Fruit fly (Drosophila melanogaster): ENCODE results near the gene sgg.

Gene sgg

DNA sequence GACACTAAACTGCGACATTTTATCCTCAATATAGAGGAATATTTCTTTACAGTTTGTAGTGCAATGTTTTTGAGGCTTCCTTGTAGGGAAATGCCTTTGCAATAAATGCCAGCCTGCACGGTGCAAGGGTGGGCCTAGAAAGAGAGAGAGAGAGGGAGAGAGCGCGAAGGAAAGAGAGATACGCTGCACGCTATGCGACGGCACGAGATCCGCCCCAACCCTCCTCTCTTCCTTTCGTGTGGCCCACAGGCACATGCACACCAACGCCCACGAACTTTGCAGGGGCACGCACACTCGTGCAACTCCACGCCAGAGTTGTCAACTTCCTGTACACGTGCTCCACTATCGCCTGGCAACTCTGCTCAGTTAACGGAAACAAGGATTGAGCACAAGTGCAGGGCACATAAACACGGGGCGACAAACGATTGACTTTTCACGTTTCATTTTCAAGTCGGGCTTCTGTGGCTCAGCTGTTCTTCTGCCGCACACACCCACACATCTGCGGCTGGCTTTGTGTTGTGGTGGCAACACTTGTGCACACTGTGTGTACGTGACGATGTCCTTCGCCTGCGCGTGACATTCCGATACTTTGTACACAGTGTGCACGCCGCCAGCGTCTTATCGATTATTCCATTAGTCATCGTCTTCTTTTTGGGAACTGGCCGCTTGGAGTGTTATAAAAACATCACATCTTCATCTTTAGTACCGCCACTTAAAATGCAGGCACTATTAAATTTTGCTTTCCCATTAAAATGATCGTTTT, 2.4 kb downstream of the sgg start (continued):
- TF ChIP-seq Fer1 (GFP tag; optimal IDR thresholded peaks at IDR 0.05) (peak; percentile 7), CG18599 (GFP tag; optimal IDR thresholded peaks at IDR 0.05) (peak; percentile 18)

DNA sequence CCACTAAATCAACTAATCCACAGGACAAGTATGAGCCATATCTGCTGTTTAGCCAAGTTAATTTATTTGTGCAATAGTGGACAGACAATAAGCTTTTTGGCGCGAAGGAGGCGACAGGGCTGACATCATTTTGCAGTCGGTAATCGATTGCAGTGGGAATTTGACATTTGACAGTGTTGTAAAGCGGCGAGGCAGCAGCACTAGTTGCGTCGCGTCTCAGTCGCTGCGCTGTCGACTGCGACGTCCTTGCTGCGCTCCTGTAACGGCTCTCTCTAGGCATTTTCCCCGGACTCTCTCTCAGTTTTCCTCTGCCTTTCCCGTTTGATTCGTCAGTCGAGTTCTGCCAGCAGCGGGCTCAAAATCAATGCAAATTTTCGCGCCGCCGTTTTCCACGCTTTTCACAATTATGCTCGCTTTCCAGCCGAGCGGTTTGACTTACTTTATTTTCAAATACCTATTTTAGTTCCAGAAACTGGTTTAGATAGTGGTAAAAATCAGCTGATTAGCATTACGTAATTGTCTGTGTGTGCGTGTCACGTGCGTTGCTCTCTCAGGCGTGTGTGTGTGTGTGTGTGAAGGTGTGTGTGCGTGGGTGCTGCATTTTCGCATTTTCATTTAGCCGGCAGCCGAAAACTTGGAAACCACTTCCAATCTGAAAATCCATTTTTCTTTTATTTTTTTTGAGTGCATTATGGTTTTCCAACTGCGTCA, 3.2 kb downstream of the sgg start:
- TF ChIP-seq Adf1 (GFP tag; IDR thresholded peaks at IDR 0.05) (peak; percentile 90), stwl (tag; optimal IDR thresholded peaks at IDR 0.05) (peak; percentile 7), sens (GFP tag) (peak; percentile 42), Pdp1 (GFP tag; optimal IDR thresholded peaks at IDR 0.05) (peak in 1 of 2 experiments; percentile 77), Six4 (GFP tag; optimal IDR thresholded peaks at IDR 0.05) (no peak), Rfx (GFP tag; IDR thresholded peaks at IDR 0.05) (0 out of 2 replicates have a peak, but pooled peaks have one; percentile 6), cwo (GFP tag; optimal IDR thresholded peaks at IDR 0.05) (peak; percentile 2), Trl (optimal IDR thresholded peaks at IDR 0.05) (peak; percentile 19 to 45), Trl (GFP tag; optimal IDR thresholded peaks at IDR 0.05) (no peak), btn (GFP tag; optimal IDR thresholded peaks at IDR 0.05) (no peak), Med (GFP tag) (peak; percentile 6), scrt (GFP tag; optimal IDR thresholded peaks at IDR 0.05) (peak; percentile 79), Dref (GFP tag; IDR thresholded peaks at IDR 0.05) (peak; percentile 41; the same call in 1 of the 2 replicates), salm (tag; optimal IDR thresholded peaks at IDR 0.05) (no peak), CG10267 (tag; optimal IDR thresholded peaks at IDR 0.05) (peak; percentile 23), CG2116 (GFP tag; optimal IDR thresholded peaks at IDR 0.05) (peak; percentile 65), CG1529 (GFP tag; optimal IDR thresholded peaks at IDR 0.05) (no peak), cg (GFP tag; optimal IDR thresholded peaks at IDR 0.05) (peak; percentile 53)

DNA sequence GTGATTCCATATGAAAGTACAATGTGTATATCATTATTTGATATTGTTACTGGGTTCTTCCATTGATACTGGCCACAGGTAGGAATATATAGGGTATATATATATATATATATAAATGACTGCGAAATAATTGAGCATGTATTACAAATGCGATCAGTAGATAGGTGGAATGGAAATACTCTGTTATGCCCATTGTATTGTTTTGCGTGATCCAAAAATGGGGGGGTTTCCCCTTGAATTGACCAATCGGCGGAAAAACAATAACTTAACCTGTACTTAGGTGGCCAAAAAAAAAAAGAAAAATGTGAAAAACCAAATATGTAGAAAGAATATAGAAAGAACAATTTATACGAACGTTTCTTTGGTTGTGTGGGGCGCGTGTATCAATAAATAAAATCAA, 4.2 kb downstream of the sgg start:
- no peak for TF ChIP-seq Adf1 (GFP tag; IDR thresholded peaks at IDR 0.05)
- no peak for TF ChIP-seq dan (GFP tag; IDR thresholded peaks at IDR 0.05)
- no peak for TF ChIP-seq gcm2 (GFP tag; optimal IDR thresholded peaks at IDR 0.05)
- TF ChIP-seq CG34422 (GFP tag; IDR thresholded peaks at IDR 0.05): no peak
- TF ChIP-seq CG15479 (GFP tag; optimal IDR thresholded peaks at IDR 0.05): no peak
- TF ChIP-seq CG7963 (GFP tag; IDR thresholded peaks at IDR 0.05; ENCODE audit: partially characterized antibody): no peak
- TF ChIP-seq Six4 (GFP tag; optimal IDR thresholded peaks at IDR 0.05): no peak
- no peak for TF ChIP-seq CG9876 (GFP tag; optimal IDR thresholded peaks at IDR 0.05)
- TF ChIP-seq da (GFP tag; optimal IDR thresholded peaks at IDR 0.05): no peak
- no peak for TF ChIP-seq E2f2 (GFP tag; IDR thresholded peaks at IDR 0.05)

DNA sequence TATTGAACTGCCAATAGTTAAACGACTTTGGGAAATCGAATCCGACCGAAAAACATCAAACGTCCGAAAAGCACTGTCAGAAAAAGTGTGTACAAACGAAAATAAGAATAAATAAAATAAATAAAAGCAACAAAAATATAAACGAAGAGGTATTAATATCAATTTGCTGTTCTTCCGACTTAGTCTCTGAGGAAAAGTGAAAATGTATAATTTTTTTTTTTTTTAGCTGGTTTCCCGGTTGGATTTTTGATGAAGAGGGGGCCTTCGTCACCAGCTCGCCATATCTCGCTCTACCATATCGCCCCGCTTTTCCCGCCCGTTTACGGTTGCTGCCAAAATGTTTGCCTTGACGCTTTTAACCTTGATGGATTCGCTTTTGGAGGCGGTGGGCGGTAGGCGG, 4.9 kb downstream of the sgg start:
- TF ChIP-seq CG18764 (GFP tag; optimal IDR thresholded peaks at IDR 0.05): no peak
- TF ChIP-seq CG9932 (GFP tag; IDR thresholded peaks at IDR 0.05): peak; percentile 51
- no peak for TF ChIP-seq Dad (GFP tag; optimal IDR thresholded peaks at IDR 0.05)
- no peak for TF ChIP-seq Deaf1 (tag; optimal IDR thresholded peaks at IDR 0.05)
- TF ChIP-seq Sox100B (GFP tag; optimal IDR thresholded peaks at IDR 0.05): no peak
- TF ChIP-seq Hr39 (optimal IDR thresholded peaks at IDR 0.05): no peak
- no peak for TF ChIP-seq vnd (GFP tag; IDR thresholded peaks at IDR 0.05; ENCODE audit: partially characterized antibody)
- TF ChIP-seq lov (optimal IDR thresholded peaks at IDR 0.05): no peak
- TF ChIP-seq lov (GFP tag; IDR thresholded peaks at IDR 0.05): no peak
- no peak for TF ChIP-seq CG3065 (GFP tag; optimal IDR thresholded peaks at IDR 0.05)
- no peak for TF ChIP-seq salm (tag; optimal IDR thresholded peaks at IDR 0.05)
- no peak for TF ChIP-seq CG3838 (GFP tag; optimal IDR thresholded peaks at IDR 0.05)
- no peak for TF ChIP-seq sens-2 (GFP tag; IDR thresholded peaks at IDR 0.05)
- TF ChIP-seq ttk (GFP tag; IDR thresholded peaks at IDR 0.05): no peak
- no peak for TF ChIP-seq NC2β (GFP tag; optimal IDR thresholded peaks at IDR 0.05)
- peak; percentile 39; the same call in 1 of the 2 replicates for TF ChIP-seq CG32532 (GFP tag; IDR thresholded peaks at IDR 0.05)
- TF ChIP-seq CG3847 (GFP tag; IDR thresholded peaks at IDR 0.05): no peak
- no peak for TF ChIP-seq nerfin-1 (tag; optimal IDR thresholded peaks at IDR 0.05)
- TF ChIP-seq dmrt99B (tag; optimal IDR thresholded peaks at IDR 0.05): peak; percentile 18

All from whole organism, embryonic.